Worm (Caenorhabditis elegans): ENCODE results near the gene npp-26.

ce11 chrIV:4802494-4802893 is 38.0 kb downstream of the npp-26 start, which contains the start of gene dpf-7:
- TF ChIP-seq lir-3 (tag; optimal IDR thresholded peaks at IDR 0.05; ENCODE audit: poor library complexity) (no peak), elt-2 (tag; optimal IDR thresholded peaks at IDR 0.05) (no peak), lin-39 (tag; optimal IDR thresholded peaks at IDR 0.05) (no peak), lin-15B (tag; optimal IDR thresholded peaks at IDR 0.05) (no peak), aly-2 (tag; optimal IDR thresholded peaks at IDR 0.05) (no peak), pqm-1 (tag; optimal IDR thresholded peaks at IDR 0.05) (no peak), lin-13 (GFP tag; optimal IDR thresholded peaks at IDR 0.05) (no peak), ets-5 (GFP tag; IDR thresholded peaks at IDR 0.05) (no peak), ceh-82 (tag; optimal IDR thresholded peaks at IDR 0.05) (no peak)
